Fruit fly (Drosophila melanogaster) whole organism, prepupa: ENCODE data around the gene eIF4G1.

Experiments used
- CG1621 ChIP-seq: fragments of 200-800 bp; sonication (Bioruptor generic); optimal IDR thresholded peaks from 3 replicates; lab custom pipeline; 2018; ENCODE audit warnings: missing biosample characterization, mild to moderate bottlenecking, missing genetic modification characterization
- CG32006 ChIP-seq: fragments of 200-800 bp; sonication (Bioruptor generic); optimal IDR thresholded peaks from 3 replicates; lab custom pipeline; 2017; ENCODE audit warnings: missing biosample characterization, mild to moderate bottlenecking, missing genetic modification characterization
- CG3919 ChIP-seq: fragments of 200-800 bp; sonication (Bioruptor generic); optimal IDR thresholded peaks from 3 replicates; lab custom pipeline; 2016; ENCODE audit warnings: missing biosample characterization, missing genetic modification characterization
- CG6792 ChIP-seq: fragments of 200-800 bp; sonication (Bioruptor generic); optimal IDR thresholded peaks from 3 replicates; lab custom pipeline; 2016; ENCODE audit warnings: missing biosample characterization, missing genetic modification characterization
- CG6854 ChIP-seq: fragments of 200-800 bp; sonication (Bioruptor generic); optimal IDR thresholded peaks from 2 replicates; lab custom pipeline; 2017; ENCODE audit warnings: missing biosample characterization, mild to moderate bottlenecking, missing genetic modification characterization
- Eip78C ChIP-seq: fragments of 200-800 bp; sonication (Bioruptor generic); peaks from one replicate; lab custom pipeline; 2016; ENCODE audit warnings: missing biosample characterization, missing genetic modification characterization
- Gug ChIP-seq: fragments of 200-800 bp; sonication (Bioruptor generic); IDR thresholded peaks from 2 replicates; pipeline ENCODE4 v1.3.6; 2022; ENCODE audit warnings: missing biosample characterization, missing genetic modification characterization
- Hr38 ChIP-seq: sonication (Bioruptor generic); optimal IDR thresholded peaks from 2 replicates; lab custom pipeline; 2016; ENCODE audit warnings: missing biosample characterization, missing genetic modification characterization
- cyc ChIP-seq: fragments of 200-800 bp; sonication (Bioruptor generic); optimal IDR thresholded peaks from 3 replicates; lab custom pipeline; 2016; ENCODE audit warnings: missing biosample characterization, missing genetic modification characterization
- fd59A ChIP-seq: fragments of 200-800 bp; sonication (Bioruptor generic); optimal IDR thresholded peaks from 2 replicates; lab custom pipeline; 2017; ENCODE audit warnings: missing biosample characterization, mild to moderate bottlenecking, missing genetic modification characterization, missing genetic modification reagents
- vri ChIP-seq: fragments of 200-800 bp; sonication (Bioruptor generic); optimal IDR thresholded peaks from 3 replicates; lab custom pipeline; 2016; ENCODE audit warnings: missing biosample characterization, mild to moderate bottlenecking, missing genetic modification characterization

- TF ChIP-seq CG3919 (GFP tag; lab: Kevin White, UChicago) = no peak
- TF ChIP-seq CG1621 = no peak
- no peak for TF ChIP-seq cyc (GFP tag; lab: Kevin White, UChicago)
- no peak for TF ChIP-seq CG32006 (GFP tag; lab: Kevin White, UChicago)
- no peak for TF ChIP-seq Eip78C
- TF ChIP-seq CG6792 = no peak
- TF ChIP-seq fd59A = no peak
- TF ChIP-seq CG6854 (GFP tag; lab: Kevin White, UChicago) = no peak
- no peak for TF ChIP-seq Gug (GFP tag; lab: Robert Waterston, UW)
- TF ChIP-seq vri = no peak
- TF ChIP-seq Hr38 (GFP tag; lab: Kevin White, UChicago) = no peak
These were observed 5.7 kb upstream of the eIF4G1 start, which contains the start of gene mGluR for dm6 chr4:936036-936869.
